Worm (Caenorhabditis elegans): Measurements from ENCODE around the gene F36H5.8.

ce11 chrII:1741248-1741647 lies 9.2 kb downstream of the F36H5.8 start, which contains the start of gene K07G6.1:
- TF ChIP-seq med-1 (GFP tag; optimal IDR thresholded peaks at IDR 0.05; ENCODE audit: insufficient read depth), result no peak
- no peak for TF ChIP-seq ref-1 (GFP tag; conservative IDR thresholded peaks at IDR 0.05)
- no peak for TF ChIP-seq ztf-29 (GFP tag; IDR thresholded peaks at IDR 0.05)
- no peak for TF ChIP-seq flt-1 (GFP tag; IDR thresholded peaks at IDR 0.05)
- TF ChIP-seq T22C8.4 (GFP tag; IDR thresholded peaks at IDR 0.05), result no peak
- TF ChIP-seq ztf-23 (GFP tag; IDR thresholded peaks at IDR 0.05), result no peak
- TF ChIP-seq klf-2 (GFP tag; conservative IDR thresholded peaks at IDR 0.05), result no peak

All from whole organism, midembryonic.